Worm (Caenorhabditis elegans) whole organism, mixed stage, embryonic: ENCODE measurements around the gene mtpn-1.

Source experiments
- blmp-1 ChIP-seq: fragments of 150-350 bp; optimal IDR thresholded peaks from 2 replicates; lab custom pipeline; 2014; ENCODE audit warnings: missing biosample characterization, missing genetic modification characterization
- ceh-39 ChIP-seq: fragments of 150-350 bp; optimal IDR thresholded peaks from 2 replicates; lab custom pipeline; 2014; ENCODE audit warnings: missing biosample characterization, missing genetic modification characterization
- ceh-43 ChIP-seq: fragments of 200-800 bp; sonication (Bioruptor generic); optimal IDR thresholded peaks from 2 replicates; lab custom pipeline; 2018; ENCODE audit warnings: mild to moderate bottlenecking, missing genetic modification characterization, moderate library complexity, missing compliant biosample characterization
- ceh-83 ChIP-seq: fragments of 200-800 bp; sonication (Bioruptor generic); optimal IDR thresholded peaks from 2 replicates; lab custom pipeline; 2018; ENCODE audit warnings: mild to moderate bottlenecking, missing genetic modification characterization, missing compliant biosample characterization
- elt-1 ChIP-seq: sonication (generic microtip); optimal IDR thresholded peaks from 2 replicates; lab custom pipeline; 2017; ENCODE audit warnings: missing genetic modification characterization, mild to moderate bottlenecking, missing compliant biosample characterization, antibody characterized with exemption, moderate library complexity, borderline replicate concordance; ENCODE audit not compliant: insufficient read depth
- lsy-2 ChIP-seq: fragments of 150-350 bp; optimal IDR thresholded peaks from 2 replicates; lab custom pipeline; 2014; ENCODE audit warnings: missing biosample characterization, missing genetic modification characterization
- nhr-28 ChIP-seq: fragments of 150-350 bp; optimal IDR thresholded peaks from 2 replicates; lab custom pipeline; 2014; ENCODE audit warnings: missing biosample characterization, missing genetic modification characterization
- nhr-76 ChIP-seq: sonication (generic microtip); optimal IDR thresholded peaks from 2 replicates; lab custom pipeline; 2017; ENCODE audit warnings: missing biosample characterization, missing genetic modification characterization
- pha-4 ChIP-seq: fragments of 150-350 bp; optimal IDR thresholded peaks from 2 replicates; lab custom pipeline; 2018; ENCODE audit warnings: missing biosample characterization, missing genetic modification reagents, missing genetic modification characterization
- snpc-4 ChIP-seq: fragments of 150-350 bp; optimal IDR thresholded peaks from 2 replicates; lab custom pipeline; 2014; ENCODE audit warnings: missing biosample characterization, missing genetic modification characterization
- sptf-1 ChIP-seq: sonication (generic microtip); optimal IDR thresholded peaks from 2 replicates; lab custom pipeline; 2017; ENCODE audit warnings: mild to moderate bottlenecking, missing genetic modification characterization, moderate library complexity, missing compliant biosample characterization
- unc-39 ChIP-seq: fragments of 150-350 bp; optimal IDR thresholded peaks from 2 replicates; lab custom pipeline; 2014; ENCODE audit warnings: missing biosample characterization, missing genetic modification characterization
- unc-62 ChIP-seq: fragments of 150-350 bp; optimal IDR thresholded peaks from 2 replicates; lab custom pipeline; 2014; ENCODE audit warnings: missing biosample characterization, missing genetic modification reagents, missing genetic modification characterization
- zip-8 ChIP-seq: fragments of 150-350 bp; optimal IDR thresholded peaks from 2 replicates; lab custom pipeline; 2014; ENCODE audit warnings: missing biosample characterization, missing genetic modification characterization

ce11 chrX:2447214-2447613 lies 39.9 kb downstream of the mtpn-1 start:
- TF ChIP-seq nhr-28 (tag; lab: Kevin White, UChicago): no peak
- no peak for TF ChIP-seq unc-62 (GFP tag; lab: Kevin White, UChicago)
- no peak for TF ChIP-seq lsy-2
- no peak for TF ChIP-seq sptf-1
- TF ChIP-seq ceh-39 (tag; lab: Kevin White, UChicago): no peak
- TF ChIP-seq blmp-1 (tag; lab: Kevin White, UChicago): no peak
- TF ChIP-seq ceh-83 (GFP tag; lab: Kevin White, UChicago): no peak
- no peak for TF ChIP-seq pha-4 (tag; lab: Kevin White, UChicago)
- no peak for TF ChIP-seq zip-8 (tag; lab: Kevin White, UChicago)
- TF ChIP-seq ceh-43 (GFP tag; lab: Kevin White, UChicago): no peak
- TF ChIP-seq snpc-4 (tag; lab: Kevin White, UChicago): no peak
- no peak for TF ChIP-seq elt-1
- TF ChIP-seq nhr-76 (tag; lab: Kevin White, UChicago): no peak
- TF ChIP-seq unc-39 (tag; lab: Kevin White, UChicago): no peak
